Worm (Caenorhabditis elegans) whole organism, L1 larva: ENCODE results near the gene F55G11.8.

Experiments used
- C04F5.9 ChIP-seq: sonication (generic microtip); optimal IDR thresholded peaks from 2 replicates; lab custom pipeline; 2016; ENCODE audit warnings: missing genetic modification characterization, missing compliant biosample characterization
- C16A3.4 ChIP-seq: fragments of 150-350 bp; optimal IDR thresholded peaks from 2 replicates; lab custom pipeline; 2014; ENCODE audit warnings: missing biosample characterization, missing genetic modification characterization
- F16B12.6 ChIP-seq: fragments of 150-350 bp; optimal IDR thresholded peaks from 2 replicates; lab custom pipeline; 2014; ENCODE audit warnings: missing biosample characterization, missing genetic modification characterization
- ceh-82 ChIP-seq, 3 experiments: fragments of 150-350 bp in 1 of 3; sonication (generic microtip) in 2 of 3; optimal IDR thresholded peaks; 2 replicates each; lab custom pipeline; 2014 to 2017; ENCODE audit warnings: missing biosample characterization in 3 of 3, missing genetic modification characterization in 3 of 3
- egl-27 ChIP-seq, 2 experiments: fragments of 150-350 bp in 1 of 2; sonication (generic microtip); optimal IDR thresholded peaks; 3 replicates each; lab custom pipeline; 2017 to 2018; ENCODE audit warnings: missing biosample characterization in 2 of 2, missing genetic modification characterization in 2 of 2, missing genetic modification reagents in 2 of 2
- fkh-10 ChIP-seq: sonication (generic microtip); optimal IDR thresholded peaks from 2 replicates; lab custom pipeline; 2017; ENCODE audit warnings: missing biosample characterization, missing genetic modification reagents, missing genetic modification characterization
- nhr-28 ChIP-seq: fragments of 150-350 bp; optimal IDR thresholded peaks from 2 replicates; lab custom pipeline; 2014; ENCODE audit warnings: missing biosample characterization, missing genetic modification characterization
- skn-1 ChIP-seq: fragments of 150-350 bp; optimal IDR thresholded peaks from 2 replicates; lab custom pipeline; 2014; ENCODE audit warnings: missing biosample characterization, missing genetic modification characterization

- TF ChIP-seq C04F5.9 (tag; lab: Kevin White, UChicago) (no peak), nhr-28 (tag; lab: Kevin White, UChicago) (no peak), F16B12.6 (tag; lab: Kevin White, UChicago) (no peak), egl-27 (tag; optimal IDR thresholded peaks at IDR 0.05; lab: Kevin White, UChicago) (no peak), fkh-10 (GFP tag; lab: Kevin White, UChicago) (no peak), ceh-82 (tag; optimal IDR thresholded peaks at IDR 0.05; lab: Kevin White, UChicago) (no peak), skn-1 (tag; lab: Kevin White, UChicago) (no peak), C16A3.4 (tag; lab: Kevin White, UChicago) (no peak)
Observed at ce11 chrIV:12991629-12992028, 29.0 kb downstream of the F55G11.8 start, which contains the start of gene K10D11.5.
